Fruit fly (Drosophila melanogaster) whole organism, prepupa: ENCODE measurements around the gene CG1428.

Source experiments
- CG11762 ChIP-seq: fragments of 200-800 bp; sonication (Bioruptor generic); optimal IDR thresholded peaks from 3 replicates; lab custom pipeline; 2016; ENCODE audit warnings: missing biosample characterization, missing genetic modification characterization; ENCODE audit not compliant: insufficient read depth
- CG6163 ChIP-seq: fragments of 200-800 bp; sonication (Bioruptor generic); IDR thresholded peaks from 3 replicates; pipeline ENCODE4 v1.3.6; 2022; ENCODE audit warnings: missing biosample characterization, missing genetic modification characterization
- Eip78C ChIP-seq: fragments of 200-800 bp; sonication (Bioruptor generic); peaks from one replicate; lab custom pipeline; 2016; ENCODE audit warnings: missing biosample characterization, missing genetic modification characterization
- Ets96B ChIP-seq: fragments of 200-800 bp; optimal IDR thresholded peaks from 2 replicates; lab custom pipeline; 2019; ENCODE audit warnings: missing biosample characterization, mild to moderate bottlenecking, missing genetic modification characterization, moderate library complexity
- Hr39 ChIP-seq: fragments of 200-800 bp; sonication (Bioruptor generic); optimal IDR thresholded peaks from 2 replicates; lab custom pipeline; 2016; ENCODE audit warnings: missing biosample characterization, missing genetic modification characterization
- Hr4 ChIP-seq: fragments of 200-800 bp; sonication (Bioruptor generic); optimal IDR thresholded peaks from 3 replicates; lab custom pipeline; 2016; ENCODE audit warnings: missing biosample characterization, missing genetic modification characterization
- fd59A ChIP-seq: fragments of 200-800 bp; sonication (Bioruptor generic); optimal IDR thresholded peaks from 2 replicates; lab custom pipeline; 2017; ENCODE audit warnings: missing biosample characterization, mild to moderate bottlenecking, missing genetic modification characterization, missing genetic modification reagents
- net ChIP-seq: fragments of 200-800 bp; sonication (Bioruptor generic); optimal IDR thresholded peaks from 3 replicates; lab custom pipeline; 2016; ENCODE audit warnings: missing biosample characterization, missing genetic modification characterization
- pdm3 ChIP-seq: fragments of 200-800 bp; sonication (Bioruptor generic); optimal IDR thresholded peaks from 3 replicates; lab custom pipeline; 2016; ENCODE audit warnings: missing biosample characterization, missing genetic modification characterization

DNA sequence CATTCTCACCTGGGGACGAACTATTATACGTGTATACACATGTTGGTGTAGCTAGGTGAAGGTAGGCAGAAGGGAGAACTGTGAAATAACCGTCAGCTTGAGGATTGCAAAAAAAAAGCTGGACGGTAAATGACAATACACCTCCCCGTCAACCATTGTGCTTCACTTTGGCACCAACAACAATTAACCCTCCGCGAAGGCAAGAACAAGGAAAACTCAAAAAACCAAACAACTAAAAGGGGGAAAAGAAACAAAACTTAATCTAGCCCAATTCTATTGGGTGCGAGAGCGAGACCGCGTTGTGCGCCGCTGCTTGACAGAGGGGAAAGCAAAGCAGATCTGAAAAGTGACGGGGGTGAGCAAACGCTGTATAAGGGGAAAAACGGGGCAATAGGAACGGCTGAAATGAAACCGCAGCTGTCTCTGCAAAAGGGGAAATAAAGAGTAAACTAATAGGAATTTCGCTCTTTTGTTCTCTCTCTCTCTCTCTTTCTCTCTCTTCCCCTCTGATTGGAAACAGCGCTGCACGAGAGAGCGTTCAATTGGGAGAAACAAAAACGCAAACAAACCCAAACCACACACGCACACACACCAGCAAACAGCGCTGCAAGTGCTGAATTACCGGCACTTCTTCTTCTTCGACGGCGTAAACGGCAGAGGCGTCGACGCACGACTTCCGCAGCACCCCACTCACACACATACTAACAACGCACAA, 6.9 kb upstream of the CG1428 start:
- no peak for TF ChIP-seq Hr4 (GFP tag; lab: Kevin White, UChicago)
- TF ChIP-seq CG11762 (GFP tag; lab: Kevin White, UChicago), result no peak
- TF ChIP-seq pdm3, result no peak
- TF ChIP-seq Hr39, result no peak
- TF ChIP-seq fd59A (GFP tag; lab: Kevin White, UChicago), result no peak
- no peak for TF ChIP-seq net (GFP tag; lab: Kevin White, UChicago)
- no peak for TF ChIP-seq Ets96B (tag; lab: Kevin White, UChicago)
- TF ChIP-seq Eip78C (GFP tag; lab: Kevin White, UChicago), result peak; percentile 62
- TF ChIP-seq CG6163 (GFP tag; lab: Robert Waterston, UW), result peak; percentile 58
